Worm (Caenorhabditis elegans) whole organism, young adult: ENCODE measurements around the gene glb-34.

Experiments used
- B0035.1 ChIP-seq: sonication (generic microtip); optimal IDR thresholded peaks from 2 replicates; lab custom pipeline; 2016; ENCODE audit warnings: missing genetic modification characterization, mild to moderate bottlenecking, missing compliant biosample characterization, missing genotype, missing genetic modification reagents
- B0261.1 ChIP-seq: sonication (generic microtip); optimal IDR thresholded peaks from 2 replicates; lab custom pipeline; 2016; ENCODE audit warnings: mild to moderate bottlenecking, missing genetic modification characterization, moderate library complexity, missing compliant biosample characterization
- B0336.3 ChIP-seq: fragments of 200-800 bp; sonication (Bioruptor generic); IDR thresholded peaks from 2 replicates; pipeline ENCODE4 v1.3.6; 2022; ENCODE audit warnings: missing genetic modification characterization, missing compliant biosample characterization
- D2030.7 ChIP-seq: fragments of 200-800 bp; sonication (Bioruptor generic); IDR thresholded peaks from 2 replicates; pipeline ENCODE4 v1.3.6; 2022; ENCODE audit warnings: missing genetic modification reagents, missing genetic modification characterization, missing compliant biosample characterization
- F33H1.4 ChIP-seq: fragments of 200-800 bp; sonication (Bioruptor generic); IDR thresholded peaks from 2 replicates; pipeline ENCODE4 v1.3.6; 2022; ENCODE audit warnings: missing genetic modification reagents, missing genetic modification characterization, missing compliant biosample characterization
- F39B2.1 ChIP-seq: fragments of 200-800 bp; sonication (Bioruptor generic); IDR thresholded peaks from 2 replicates; pipeline ENCODE4 v1.3.6; 2022; ENCODE audit warnings: missing genetic modification reagents, missing genetic modification characterization, missing compliant biosample characterization
- F57C9.4 ChIP-seq: sonication (generic microtip); optimal IDR thresholded peaks from 2 replicates; lab custom pipeline; 2017; ENCODE audit warnings: mild to moderate bottlenecking, missing genetic modification characterization, missing compliant biosample characterization
- K11D2.4 ChIP-seq: fragments of 200-800 bp; sonication (Bioruptor generic); IDR thresholded peaks from 2 replicates; pipeline ENCODE4 v1.3.6; 2022; ENCODE audit warnings: missing genetic modification reagents, missing genetic modification characterization, missing compliant biosample characterization
- Y53F4B.3 ChIP-seq: fragments of 200-800 bp; sonication (Bioruptor generic); IDR thresholded peaks from 2 replicates; pipeline ENCODE4 v1.3.6; 2022; ENCODE audit warnings: missing genetic modification reagents, missing genetic modification characterization, missing compliant biosample characterization
- Y56A3A.18 ChIP-seq: fragments of 200-800 bp; sonication (Bioruptor generic); IDR thresholded peaks from 2 replicates; pipeline ENCODE4 v1.3.6; 2022; ENCODE audit warnings: missing genetic modification reagents, missing genetic modification characterization, missing compliant biosample characterization
- ZK185.1 ChIP-seq: sonication (generic microtip); optimal IDR thresholded peaks from 2 replicates; lab custom pipeline; 2016; ENCODE audit warnings: mild to moderate bottlenecking, missing genetic modification characterization, missing compliant biosample characterization; ENCODE audit not compliant: poor library complexity, severe bottlenecking
- aptf-3 ChIP-seq: fragments of 200-800 bp; sonication (Bioruptor generic); IDR thresholded peaks from 2 replicates; pipeline ENCODE4 v1.3.6; 2022; ENCODE audit warnings: missing genetic modification characterization, missing compliant biosample characterization
- atf-7 ChIP-seq: sonication (generic microtip); optimal IDR thresholded peaks from 2 replicates; lab custom pipeline; 2017; ENCODE audit warnings: mild to moderate bottlenecking, missing genetic modification characterization, missing compliant biosample characterization
- athp-1 ChIP-seq: sonication (generic microtip); optimal IDR thresholded peaks from 2 replicates; lab custom pipeline; 2017; ENCODE audit warnings: mild to moderate bottlenecking, missing genetic modification characterization, missing compliant biosample characterization
- attf-3 ChIP-seq: fragments of 200-800 bp; sonication (Bioruptor generic); conservative IDR thresholded peaks from 2 replicates; pipeline ENCODE4 v1.3.6; 2022; ENCODE audit warnings: missing genetic modification reagents, missing genetic modification characterization, missing compliant biosample characterization
- bed-1 ChIP-seq: fragments of 200-800 bp; sonication (Bioruptor generic); IDR thresholded peaks from 2 replicates; pipeline ENCODE4 v1.3.6; 2022; ENCODE audit warnings: missing genetic modification reagents, missing genetic modification characterization, missing compliant biosample characterization
- cebp-2 ChIP-seq: fragments of 200-800 bp; sonication (Bioruptor generic); IDR thresholded peaks from 2 replicates; pipeline ENCODE4 v1.3.6; 2022; ENCODE audit warnings: missing genetic modification characterization, missing compliant biosample characterization
- ceh-40 ChIP-seq: fragments of 200-800 bp; sonication (Bioruptor generic); IDR thresholded peaks from 2 replicates; pipeline ENCODE4 v1.3.6; 2022; ENCODE audit warnings: missing genetic modification characterization, missing compliant biosample characterization
- ceh-58 ChIP-seq: fragments of 200-800 bp; sonication (Bioruptor generic); IDR thresholded peaks from 2 replicates; pipeline ENCODE4 v1.3.6; 2022; ENCODE audit warnings: missing genetic modification characterization, missing compliant biosample characterization
- ceh-91 ChIP-seq: fragments of 200-800 bp; sonication (Bioruptor generic); IDR thresholded peaks from 2 replicates; pipeline ENCODE4 v1.3.6; 2022; ENCODE audit warnings: missing genetic modification reagents, missing genetic modification characterization, missing compliant biosample characterization
- chd-7 ChIP-seq: sonication (generic microtip); optimal IDR thresholded peaks from 2 replicates; lab custom pipeline; 2016; ENCODE audit warnings: mild to moderate bottlenecking, missing genetic modification characterization, moderate library complexity, missing compliant biosample characterization
- dox-1 ChIP-seq: fragments of 200-800 bp; sonication (Bioruptor generic); IDR thresholded peaks from 2 replicates; pipeline ENCODE4 v1.3.6; 2022; ENCODE audit warnings: missing genetic modification reagents, missing genetic modification characterization, missing compliant biosample characterization
- dpff-1 ChIP-seq: sonication (generic microtip); optimal IDR thresholded peaks from 2 replicates; lab custom pipeline; 2017; ENCODE audit warnings: mild to moderate bottlenecking, missing genetic modification characterization, missing compliant biosample characterization
- dpl-1 ChIP-seq: fragments of 150-350 bp; optimal IDR thresholded peaks from 2 replicates; lab custom pipeline; 2014; ENCODE audit warnings: missing biosample characterization, missing genetic modification reagents, missing genetic modification characterization
- egl-18 ChIP-seq: fragments of 200-800 bp; sonication (Bioruptor generic); IDR thresholded peaks from 2 replicates; pipeline ENCODE4 v1.3.6; 2022; ENCODE audit warnings: missing genetic modification reagents, missing genetic modification characterization, missing compliant biosample characterization
- egrh-3 ChIP-seq: fragments of 200-800 bp; sonication (Bioruptor generic); IDR thresholded peaks from 2 replicates; pipeline ENCODE4 v1.3.6; 2022; ENCODE audit warnings: missing genetic modification reagents, missing genetic modification characterization, missing compliant biosample characterization
- hmg-20 ChIP-seq: fragments of 200-800 bp; sonication (Bioruptor generic); IDR thresholded peaks from 2 replicates; pipeline ENCODE4 v1.3.6; 2022; ENCODE audit warnings: missing genetic modification reagents, missing genetic modification characterization, missing compliant biosample characterization
- let-526 ChIP-seq: fragments of 200-800 bp; sonication (Bioruptor generic); IDR thresholded peaks from 2 replicates; pipeline ENCODE4 v1.3.6; 2022; ENCODE audit warnings: missing genetic modification reagents, missing genetic modification characterization, missing compliant biosample characterization
- let-607 ChIP-seq, 2 experiments: fragments of 200-800 bp in 1 of 2; sonication (Bioruptor generic) in 1 of 2; sonication (generic microtip) in 1 of 2; optimal IDR thresholded peaks; 2 replicates each; lab custom pipeline; 2016 to 2018; ENCODE audit warnings: mild to moderate bottlenecking in 2 of 2, missing compliant biosample characterization in 2 of 2, missing genetic modification characterization in 2 of 2, moderate library complexity in 2 of 2, missing genotype in 1 of 2
- lin-35 ChIP-seq, 3 experiments: fragments of 150-350 bp in 2 of 3; sonication (generic microtip) in 1 of 3; optimal IDR thresholded peaks; 2 replicates each; lab custom pipeline; 2014 to 2018; ENCODE audit warnings: missing biosample characterization in 3 of 3, missing genetic modification characterization in 3 of 3, missing genetic modification reagents in 3 of 3
- lir-1 ChIP-seq: fragments of 200-800 bp; sonication (Bioruptor generic); conservative IDR thresholded peaks from 2 replicates; pipeline ENCODE4 v1.3.6; 2022; ENCODE audit warnings: missing genetic modification reagents, missing genetic modification characterization, missing compliant biosample characterization
- lsy-27 ChIP-seq: sonication (generic microtip); optimal IDR thresholded peaks from 2 replicates; lab custom pipeline; 2017; ENCODE audit warnings: missing genetic modification characterization, mild to moderate bottlenecking, missing compliant biosample characterization, antibody characterized with exemption, missing genotype, borderline replicate concordance; ENCODE audit not compliant: insufficient read depth
- madf-3 ChIP-seq: fragments of 200-800 bp; sonication (Bioruptor generic); IDR thresholded peaks from 2 replicates; pipeline ENCODE4 v1.3.6; 2022; ENCODE audit warnings: missing genetic modification reagents, missing genetic modification characterization, missing compliant biosample characterization
- mcd-1 ChIP-seq: fragments of 200-800 bp; sonication (Bioruptor generic); IDR thresholded peaks from 2 replicates; pipeline ENCODE4 v1.3.6; 2022; ENCODE audit warnings: missing genetic modification reagents, missing genetic modification characterization, missing compliant biosample characterization
- pha-4 ChIP-seq: fragments of 150-350 bp; sonication (generic microtip); optimal IDR thresholded peaks from 2 replicates; lab custom pipeline; 2014; ENCODE audit warnings: missing biosample characterization, missing genetic modification reagents, missing genetic modification characterization
- repo-1 ChIP-seq: sonication (generic microtip); optimal IDR thresholded peaks from 2 replicates; lab custom pipeline; 2017; ENCODE audit warnings: mild to moderate bottlenecking, missing genetic modification characterization, missing compliant biosample characterization
- snpc-1.1 ChIP-seq: sonication (generic microtip); optimal IDR thresholded peaks from 2 replicates; lab custom pipeline; 2017; ENCODE audit warnings: missing genetic modification characterization, mild to moderate bottlenecking, missing compliant biosample characterization, antibody characterized with exemption, moderate library complexity, missing genotype, missing genetic modification reagents; ENCODE audit not compliant: insufficient read depth
- snpc-1.3 ChIP-seq: sonication (generic microtip); optimal IDR thresholded peaks from 2 replicates; lab custom pipeline; 2017; ENCODE audit warnings: missing genetic modification characterization, mild to moderate bottlenecking, missing compliant biosample characterization, antibody characterized with exemption, moderate library complexity, missing genotype, missing genetic modification reagents; ENCODE audit not compliant: insufficient read depth
- snpc-3.4 ChIP-seq: sonication (generic microtip); optimal IDR thresholded peaks from 2 replicates; lab custom pipeline; 2017; ENCODE audit warnings: missing genetic modification characterization, mild to moderate bottlenecking, missing compliant biosample characterization, antibody characterized with exemption, moderate library complexity, missing genotype, missing genetic modification reagents
- sptf-2 ChIP-seq: fragments of 200-800 bp; sonication (Bioruptor generic); optimal IDR thresholded peaks from 2 replicates; lab custom pipeline; 2018; ENCODE audit warnings: mild to moderate bottlenecking, missing genetic modification characterization, missing compliant biosample characterization
- unc-130 ChIP-seq: sonication (generic microtip); optimal IDR thresholded peaks from 2 replicates; lab custom pipeline; 2016; ENCODE audit warnings: missing genetic modification reagents, missing genetic modification characterization, missing compliant biosample characterization
- zim-3 ChIP-seq: sonication (generic microtip); optimal IDR thresholded peaks from 2 replicates; lab custom pipeline; 2017; ENCODE audit warnings: mild to moderate bottlenecking, missing genetic modification characterization, moderate library complexity, missing compliant biosample characterization
- ztf-22 ChIP-seq: fragments of 200-800 bp; sonication (Bioruptor generic); optimal IDR thresholded peaks from 2 replicates; lab custom pipeline; 2018; ENCODE audit warnings: mild to moderate bottlenecking, missing genetic modification characterization, moderate library complexity, missing compliant biosample characterization
- ztf-25 ChIP-seq: fragments of 200-800 bp; sonication (Bioruptor generic); IDR thresholded peaks from 2 replicates; pipeline ENCODE4 v1.3.6; 2022; ENCODE audit warnings: missing genetic modification reagents, missing genetic modification characterization, missing compliant biosample characterization
- ztf-6 ChIP-seq: fragments of 200-800 bp; sonication (Bioruptor generic); IDR thresholded peaks from 2 replicates; pipeline ENCODE4 v1.3.6; 2022; ENCODE audit warnings: missing genetic modification reagents, missing genetic modification characterization, missing compliant biosample characterization

glb-34 gene

ce11 chrIV:14594249-14594648, 21.7 kb upstream of the glb-34 start (continued):
- no peak for TF ChIP-seq unc-130 (GFP tag; lab: Kevin White, UChicago)
- no peak for TF ChIP-seq dpff-1 (tag; lab: Kevin White, UChicago)
- no peak for TF ChIP-seq bed-1 (GFP tag; lab: Robert Waterston, UW)
- no peak for TF ChIP-seq K11D2.4
- no peak for TF ChIP-seq ztf-25
- no peak for TF ChIP-seq B0261.1 (tag; lab: Kevin White, UChicago)
- no peak for TF ChIP-seq aptf-3 (GFP tag; lab: Robert Waterston, UW)
- no peak for TF ChIP-seq snpc-1.1
- TF ChIP-seq let-526, result no peak
- no peak for TF ChIP-seq hmg-20 (GFP tag; lab: Robert Waterston, UW)
- TF ChIP-seq let-607 (tag; optimal IDR thresholded peaks at IDR 0.05; lab: Kevin White, UChicago), result peak in 1 of 2 experiments; percentile 82
- no peak for TF ChIP-seq lir-1 (GFP tag; lab: Robert Waterston, UW)
- TF ChIP-seq B0336.3 (GFP tag; lab: Robert Waterston, UW), result no peak; the same call in 1 of the 2 replicates
- no peak for TF ChIP-seq athp-1 (tag; lab: Kevin White, UChicago)
- TF ChIP-seq B0035.1 (tag; lab: Kevin White, UChicago), result no peak
- no peak for TF ChIP-seq ceh-40 (GFP tag; lab: Robert Waterston, UW)
- TF ChIP-seq ZK185.1 (tag; lab: Kevin White, UChicago), result peak; percentile 75
- TF ChIP-seq mcd-1, result no peak
- no peak for TF ChIP-seq ztf-22 (GFP tag; lab: Kevin White, UChicago)
- no peak for TF ChIP-seq sptf-2
- peak; percentile 95 for TF ChIP-seq atf-7 (tag; lab: Kevin White, UChicago)
- TF ChIP-seq F33H1.4, result no peak
- TF ChIP-seq snpc-1.3 (tag; lab: Kevin White, UChicago), result no peak
- no peak for TF ChIP-seq ceh-91 (GFP tag; lab: Robert Waterston, UW)
- TF ChIP-seq snpc-3.4 (tag; lab: Kevin White, UChicago), result no peak
- peak; percentile 45 for TF ChIP-seq pha-4
- no peak for TF ChIP-seq ztf-6
- no peak for TF ChIP-seq Y56A3A.18 (GFP tag; lab: Robert Waterston, UW)
- TF ChIP-seq cebp-2 (GFP tag; lab: Robert Waterston, UW), result no peak
- no peak for TF ChIP-seq lin-35 (GFP tag; optimal IDR thresholded peaks at IDR 0.05; lab: Kevin White, UChicago)
- TF ChIP-seq dox-1, result no peak
- TF ChIP-seq chd-7 (tag; lab: Kevin White, UChicago), result no peak
- no peak for TF ChIP-seq zim-3 (tag; lab: Kevin White, UChicago)
- TF ChIP-seq lsy-27 (tag; lab: Kevin White, UChicago), result no peak
- no peak for TF ChIP-seq F39B2.1
- no peak for TF ChIP-seq D2030.7 (GFP tag; lab: Robert Waterston, UW)
- TF ChIP-seq egrh-3, result 0 out of 2 replicates have a peak, but pooled peaks have one; percentile 35
- TF ChIP-seq F57C9.4, result no peak
- no peak for TF ChIP-seq egl-18 (GFP tag; lab: Robert Waterston, UW)
- TF ChIP-seq dpl-1 (GFP tag; lab: Kevin White, UChicago), result no peak
- TF ChIP-seq repo-1 (tag; lab: Kevin White, UChicago), result no peak
- TF ChIP-seq ceh-58 (GFP tag; lab: Robert Waterston, UW), result no peak
- TF ChIP-seq Y53F4B.3 (GFP tag; lab: Robert Waterston, UW), result no peak
- TF ChIP-seq attf-3 (GFP tag; lab: Robert Waterston, UW), result no peak
- no peak for TF ChIP-seq madf-3 (GFP tag; lab: Robert Waterston, UW)
